Fruit fly (Drosophila melanogaster): ENCODE measurements around the gene CG1105.

dm6 chr3R:7034440-7034839 is 32.5 kb downstream of the CG1105 start:
- TF ChIP-seq ERR (GFP tag; optimal IDR thresholded peaks at IDR 0.05): no peak
- TF ChIP-seq Sin3A (optimal IDR thresholded peaks at IDR 0.05): no peak
